Worm (Caenorhabditis elegans) whole organism, late embryonic: ENCODE data around the gene nhr-103.

ENCODE experiments used
- C08G9.2 ChIP-seq: sonication (generic microtip); optimal IDR thresholded peaks from 2 replicates; lab custom pipeline; 2016; ENCODE audit warnings: mild to moderate bottlenecking, missing genetic modification characterization, moderate library complexity, missing compliant biosample characterization
- K09A11.1 ChIP-seq: sonication (generic microtip); optimal IDR thresholded peaks from 2 replicates; lab custom pipeline; 2017; ENCODE audit warnings: antibody characterized with exemption, mild to moderate bottlenecking, missing genetic modification characterization, missing compliant biosample characterization; ENCODE audit not compliant: insufficient read depth
- T23F11.4 ChIP-seq: fragments of 200-800 bp; sonication (Bioruptor generic); optimal IDR thresholded peaks from 2 replicates; lab custom pipeline; 2018; ENCODE audit warnings: mild to moderate bottlenecking, missing genetic modification characterization, missing compliant biosample characterization
- Y22D7AL.16 ChIP-seq: sonication (generic microtip); optimal IDR thresholded peaks from 2 replicates; lab custom pipeline; 2016; ENCODE audit warnings: missing genetic modification characterization, missing compliant biosample characterization
- ahr-1 ChIP-seq: sonication (generic microtip); optimal IDR thresholded peaks from 2 replicates; lab custom pipeline; 2016; ENCODE audit warnings: missing genetic modification characterization, missing compliant biosample characterization
- ceh-18 ChIP-seq: sonication (generic microtip); optimal IDR thresholded peaks from 2 replicates; lab custom pipeline; 2016; ENCODE audit warnings: missing genetic modification characterization, missing compliant biosample characterization
- ceh-19 ChIP-seq: fragments of 200-800 bp; sonication (Bioruptor generic); optimal IDR thresholded peaks from 2 replicates; lab custom pipeline; 2018; ENCODE audit warnings: mild to moderate bottlenecking, missing genetic modification characterization, missing compliant biosample characterization
- ceh-2 ChIP-seq: sonication (generic microtip); optimal IDR thresholded peaks from 2 replicates; lab custom pipeline; 2016; ENCODE audit warnings: missing genotype, missing genetic modification characterization, missing compliant biosample characterization
- ceh-24 ChIP-seq: sonication (generic microtip); optimal IDR thresholded peaks from 2 replicates; lab custom pipeline; 2016; ENCODE audit warnings: mild to moderate bottlenecking, missing genetic modification characterization, missing compliant biosample characterization
- ceh-30 ChIP-seq: fragments of 150-350 bp; optimal IDR thresholded peaks from 2 replicates; lab custom pipeline; 2014; ENCODE audit warnings: missing biosample characterization, missing genetic modification characterization
- ceh-31 ChIP-seq: sonication (generic microtip); optimal IDR thresholded peaks from 2 replicates; lab custom pipeline; 2016; ENCODE audit warnings: missing genetic modification characterization, missing compliant biosample characterization
- ceh-45 ChIP-seq: fragments of 200-800 bp; sonication (Bioruptor generic); IDR thresholded peaks from 2 replicates; pipeline ENCODE4 v1.3.6; 2022; ENCODE audit warnings: missing genetic modification reagents, missing genetic modification characterization, missing compliant biosample characterization
- ceh-48 ChIP-seq: sonication (generic microtip); optimal IDR thresholded peaks from 2 replicates; lab custom pipeline; 2016; ENCODE audit warnings: missing genetic modification characterization, inconsistent platforms, missing compliant biosample characterization
- ceh-9 ChIP-seq: sonication (generic microtip); optimal IDR thresholded peaks from 2 replicates; lab custom pipeline; 2016; ENCODE audit warnings: mild to moderate bottlenecking, missing genetic modification characterization, inconsistent platforms, missing compliant biosample characterization
- elt-4 ChIP-seq: sonication (generic microtip); optimal IDR thresholded peaks from 2 replicates; lab custom pipeline; 2016; ENCODE audit warnings: missing genetic modification characterization, missing compliant biosample characterization
- fax-1 ChIP-seq: sonication (generic microtip); optimal IDR thresholded peaks from 2 replicates; lab custom pipeline; 2016; ENCODE audit warnings: missing genotype, missing genetic modification characterization, missing compliant biosample characterization
- hlh-13 ChIP-seq: fragments of 200-800 bp; sonication (Bioruptor generic); optimal IDR thresholded peaks from 2 replicates; lab custom pipeline; 2018; ENCODE audit warnings: mild to moderate bottlenecking, missing genetic modification characterization, missing compliant biosample characterization
- hlh-15 ChIP-seq: sonication (generic microtip); optimal IDR thresholded peaks from 2 replicates; lab custom pipeline; 2016; ENCODE audit warnings: missing genetic modification characterization, missing compliant biosample characterization
- hlh-30 ChIP-seq: sonication (generic microtip); optimal IDR thresholded peaks from 2 replicates; lab custom pipeline; 2017; ENCODE audit warnings: antibody characterized with exemption, missing genetic modification characterization, missing compliant biosample characterization; ENCODE audit not compliant: insufficient read depth
- hlh-6 ChIP-seq: sonication (generic microtip); optimal IDR thresholded peaks from 2 replicates; lab custom pipeline; 2016; ENCODE audit warnings: missing genotype, missing genetic modification characterization, missing compliant biosample characterization
- hlh-8 ChIP-seq: sonication (generic microtip); optimal IDR thresholded peaks from 2 replicates; lab custom pipeline; 2016; ENCODE audit warnings: missing genotype, missing genetic modification characterization, missing compliant biosample characterization
- lim-6 ChIP-seq: sonication (generic microtip); optimal IDR thresholded peaks from 2 replicates; lab custom pipeline; 2016; ENCODE audit warnings: missing genetic modification characterization, missing compliant biosample characterization
- madf-2 ChIP-seq: sonication (generic microtip); optimal IDR thresholded peaks from 2 replicates; lab custom pipeline; 2017; ENCODE audit warnings: missing genetic modification characterization, missing compliant biosample characterization
- mec-3 ChIP-seq: sonication (generic microtip); optimal IDR thresholded peaks from 2 replicates; lab custom pipeline; 2016; ENCODE audit warnings: borderline replicate concordance, missing genetic modification characterization, missing compliant biosample characterization
- nhr-232 ChIP-seq: sonication (generic microtip); optimal IDR thresholded peaks from 2 replicates; lab custom pipeline; 2016; ENCODE audit warnings: missing genetic modification characterization, missing compliant biosample characterization
- npax-4 ChIP-seq: sonication (generic microtip); optimal IDR thresholded peaks from 2 replicates; lab custom pipeline; 2016; ENCODE audit warnings: missing genetic modification characterization, missing compliant biosample characterization
- pha-2 ChIP-seq: sonication (generic microtip); optimal IDR thresholded peaks from 2 replicates; lab custom pipeline; 2017; ENCODE audit warnings: mild to moderate bottlenecking, missing genetic modification characterization, missing compliant biosample characterization
- pqm-1 ChIP-seq: sonication (generic microtip); optimal IDR thresholded peaks from 2 replicates; lab custom pipeline; 2016; ENCODE audit warnings: missing genetic modification characterization, missing compliant biosample characterization
- ref-2 ChIP-seq: sonication (generic microtip); optimal IDR thresholded peaks from 2 replicates; lab custom pipeline; 2016; ENCODE audit warnings: missing genetic modification characterization, missing compliant biosample characterization
- sox-2 ChIP-seq: fragments of 200-800 bp; sonication (Bioruptor generic); IDR thresholded peaks from 2 replicates; pipeline ENCODE4 v1.3.6; 2022; ENCODE audit warnings: missing genetic modification reagents, missing genetic modification characterization, missing compliant biosample characterization
- syd-9 ChIP-seq: sonication (generic microtip); optimal IDR thresholded peaks from 2 replicates; lab custom pipeline; 2016; ENCODE audit warnings: mild to moderate bottlenecking, missing genetic modification characterization, moderate library complexity, missing compliant biosample characterization
- tbx-7 ChIP-seq: sonication (generic microtip); optimal IDR thresholded peaks from 2 replicates; lab custom pipeline; 2016; ENCODE audit warnings: missing genotype, missing genetic modification characterization, missing compliant biosample characterization
- ttx-3 ChIP-seq: sonication (generic microtip); optimal IDR thresholded peaks from 2 replicates; lab custom pipeline; 2016; ENCODE audit warnings: missing genetic modification reagents, missing genetic modification characterization, missing compliant biosample characterization
- unc-55 ChIP-seq: sonication (generic microtip); optimal IDR thresholded peaks from 2 replicates; lab custom pipeline; 2017; ENCODE audit warnings: missing biosample characterization, missing genetic modification reagents, missing genetic modification characterization
- ztf-16 ChIP-seq: sonication (generic microtip); optimal IDR thresholded peaks from 2 replicates; lab custom pipeline; 2017; ENCODE audit warnings: missing genetic modification characterization, missing compliant biosample characterization

nhr-103 gene

ce11 chrV:2244751-2245150, 19.5 kb downstream of the nhr-103 start, which contains the start of gene cyp-33C5:
Gene cyp-33C5 (plus strand): TSS chrV:2245004.
- TF ChIP-seq npax-4 (no peak), ceh-19 (GFP tag; lab: Kevin White, UChicago) (no peak), ceh-18 (tag; lab: Kevin White, UChicago) (no peak), ceh-2 (tag; lab: Kevin White, UChicago) (no peak), tbx-7 (tag; lab: Kevin White, UChicago) (no peak), hlh-8 (tag; lab: Kevin White, UChicago) (no peak), hlh-15 (tag; lab: Kevin White, UChicago) (no peak), ceh-31 (tag; lab: Kevin White, UChicago) (no peak), ceh-48 (tag; lab: Kevin White, UChicago) (no peak), ceh-9 (no peak), mec-3 (tag; lab: Kevin White, UChicago) (no peak), Y22D7AL.16 (tag; lab: Kevin White, UChicago) (no peak), ceh-45 (GFP tag; lab: Robert Waterston, UW) (no peak), ceh-30 (no peak), unc-55 (GFP tag; lab: Kevin White, UChicago) (no peak), T23F11.4 (GFP tag; lab: Kevin White, UChicago) (no peak), ceh-24 (tag; lab: Kevin White, UChicago) (no peak), madf-2 (tag; lab: Kevin White, UChicago) (no peak), hlh-6 (tag; lab: Kevin White, UChicago) (no peak), C08G9.2 (tag; lab: Kevin White, UChicago) (no peak)

- no peak for TF ChIP-seq pqm-1
- no peak for TF ChIP-seq elt-4 (tag; lab: Kevin White, UChicago)
- no peak for TF ChIP-seq pha-2
- no peak for TF ChIP-seq ahr-1 (tag; lab: Kevin White, UChicago)
- no peak for TF ChIP-seq hlh-13
- no peak for TF ChIP-seq ceh-45 (GFP tag; lab: Robert Waterston, UW)
- TF ChIP-seq ztf-16 (tag; lab: Kevin White, UChicago): no peak
- no peak for TF ChIP-seq mec-3 (tag; lab: Kevin White, UChicago)
- TF ChIP-seq syd-9 (tag; lab: Kevin White, UChicago): no peak
- no peak for TF ChIP-seq ceh-24 (tag; lab: Kevin White, UChicago)
- TF ChIP-seq hlh-6 (tag; lab: Kevin White, UChicago): no peak
- TF ChIP-seq hlh-8 (tag; lab: Kevin White, UChicago): no peak
- no peak for TF ChIP-seq ceh-48 (tag; lab: Kevin White, UChicago)
- no peak for TF ChIP-seq K09A11.1 (tag; lab: Kevin White, UChicago)
Observed at ce11 chrV:2249310-2249709, 24.1 kb downstream of the nhr-103 start, which contains the start of gene cyp-33C6. Gene cyp-33C6 (minus strand): TSS chrV:2249410.

- TF ChIP-seq ceh-45 (GFP tag; lab: Robert Waterston, UW) (no peak), fax-1 (tag; lab: Kevin White, UChicago) (no peak), ref-2 (tag; lab: Kevin White, UChicago) (no peak), ceh-31 (tag; lab: Kevin White, UChicago) (no peak), ttx-3 (tag; lab: Kevin White, UChicago) (no peak), lim-6 (tag; lab: Kevin White, UChicago) (no peak), K09A11.1 (tag; lab: Kevin White, UChicago) (no peak), tbx-7 (tag; lab: Kevin White, UChicago) (no peak), ceh-30 (no peak), nhr-232 (no peak), ceh-2 (tag; lab: Kevin White, UChicago) (no peak), sox-2 (GFP tag; lab: Robert Waterston, UW) (no peak), mec-3 (tag; lab: Kevin White, UChicago) (no peak), madf-2 (tag; lab: Kevin White, UChicago) (no peak), hlh-30 (no peak)
Observed at ce11 chrV:2250126-2250590, 24.9 kb downstream of the nhr-103 start, which contains the start of gene cyp-33C7. Gene cyp-33C7 (plus strand): TSS chrV:2250540.
